Fruit fly (Drosophila melanogaster) whole organism, embryonic: ENCODE results near the gene Pfdn2.

Experiments used
- BtbVII ChIP-seq: fragments of 200-800 bp; sonication (Bioruptor generic); optimal IDR thresholded peaks from 3 replicates; lab custom pipeline; 2017; ENCODE audit warnings: missing biosample characterization, mild to moderate bottlenecking, missing genetic modification characterization
- Bteb2 ChIP-seq: fragments of 200-800 bp; sonication (Bioruptor generic); optimal IDR thresholded peaks from 2 replicates; lab custom pipeline; 2016; ENCODE audit warnings: missing biosample characterization, missing genetic modification characterization
- CG10147 ChIP-seq: fragments of 200-800 bp; sonication (Bioruptor generic); optimal IDR thresholded peaks from 2 replicates; lab custom pipeline; 2019; ENCODE audit warnings: missing biosample characterization, mild to moderate bottlenecking, missing genetic modification characterization, moderate library complexity
- CG12236 ChIP-seq: fragments of 200-800 bp; sonication (Bioruptor generic); optimal IDR thresholded peaks from 2 replicates; lab custom pipeline; 2016; ENCODE audit warnings: missing biosample characterization, missing genetic modification characterization
- CG12391 ChIP-seq: fragments of 200-800 bp; sonication (Bioruptor generic); optimal IDR thresholded peaks from 3 replicates; lab custom pipeline; 2018; ENCODE audit warnings: missing biosample characterization, mild to moderate bottlenecking, missing genetic modification characterization, moderate library complexity
- CG13624 ChIP-seq: fragments of 200-800 bp; sonication (Bioruptor generic); optimal IDR thresholded peaks from 2 replicates; lab custom pipeline; 2016; ENCODE audit warnings: missing biosample characterization, missing genetic modification characterization
- CG15514 ChIP-seq: fragments of 200-800 bp; sonication (Bioruptor generic); optimal IDR thresholded peaks from 3 replicates; lab custom pipeline; 2017; ENCODE audit warnings: missing biosample characterization, missing genetic modification characterization, mild to moderate bottlenecking, moderate library complexity, missing genetic modification reagents
- CG16815 ChIP-seq: fragments of 200-800 bp; sonication (Bioruptor generic); optimal IDR thresholded peaks from 3 replicates; lab custom pipeline; 2017; ENCODE audit warnings: missing biosample characterization, mild to moderate bottlenecking, missing genetic modification characterization
- CG17385 ChIP-seq: fragments of 200-800 bp; sonication (Bioruptor generic); optimal IDR thresholded peaks from 3 replicates; lab custom pipeline; 2018; ENCODE audit warnings: missing biosample characterization, mild to moderate bottlenecking, missing genetic modification characterization
- CG17612 ChIP-seq: fragments of 200-800 bp; sonication (Bioruptor generic); IDR thresholded peaks from 2 replicates; pipeline ENCODE4 v1.3.6; 2022; ENCODE audit warnings: missing biosample characterization, missing genetic modification characterization
- CG18262 ChIP-seq: fragments of 200-800 bp; optimal IDR thresholded peaks from 3 replicates; lab custom pipeline; 2019; ENCODE audit warnings: missing biosample characterization, mild to moderate bottlenecking, missing genetic modification characterization, moderate library complexity
- CG31365 ChIP-seq: fragments of 200-800 bp; sonication (Bioruptor generic); optimal IDR thresholded peaks from 2 replicates; lab custom pipeline; 2018; ENCODE audit warnings: missing biosample characterization, mild to moderate bottlenecking, missing genetic modification characterization
- CG3281 ChIP-seq: fragments of 200-800 bp; sonication (Bioruptor generic); optimal IDR thresholded peaks from 3 replicates; lab custom pipeline; 2017; ENCODE audit warnings: missing biosample characterization, mild to moderate bottlenecking, missing genetic modification characterization
- CG6683 ChIP-seq: fragments of 200-800 bp; sonication (Bioruptor generic); optimal IDR thresholded peaks from 2 replicates; lab custom pipeline; 2017; ENCODE audit warnings: missing biosample characterization, mild to moderate bottlenecking, missing genetic modification characterization, missing genetic modification reagents
- CG8089 ChIP-seq: fragments of 200-800 bp; sonication (Bioruptor generic); optimal IDR thresholded peaks from 3 replicates; lab custom pipeline; 2016; ENCODE audit warnings: missing biosample characterization, missing genetic modification characterization
- CG8765 ChIP-seq: fragments of 200-800 bp; sonication (Bioruptor generic); IDR thresholded peaks from 2 replicates; pipeline ENCODE4 v1.3.6; 2022; ENCODE audit warnings: missing biosample characterization, missing genetic modification characterization
- Dip3 ChIP-seq: fragments of 200-800 bp; sonication (Bioruptor generic); optimal IDR thresholded peaks from 3 replicates; lab custom pipeline; 2016; ENCODE audit warnings: missing biosample characterization, missing genetic modification characterization
- Drgx ChIP-seq: fragments of 200-800 bp; sonication (Bioruptor generic); IDR thresholded peaks from 2 replicates; pipeline ENCODE4 v1.3.6; 2022; ENCODE audit warnings: missing biosample characterization, missing genetic modification characterization
- E2f1 ChIP-seq: fragments of 200-800 bp; sonication (Bioruptor generic); IDR thresholded peaks from 2 replicates; pipeline ENCODE4 v1.3.6; 2022; ENCODE audit warnings: missing biosample characterization, missing genetic modification characterization
- Med ChIP-seq: fragments of 200-800 bp; sonication (Bioruptor generic); peaks from one replicate; lab custom pipeline; 2016; ENCODE audit warnings: missing biosample characterization, missing genetic modification characterization, mild to moderate bottlenecking, inconsistent platforms, moderate library complexity
- Neu2 ChIP-seq: fragments of 200-800 bp; sonication (Bioruptor generic); optimal IDR thresholded peaks from 3 replicates; lab custom pipeline; 2016; ENCODE audit warnings: missing biosample characterization, missing genetic modification characterization, borderline replicate concordance
- Nf-YA ChIP-seq: fragments of 200-800 bp; sonication (Bioruptor generic); IDR thresholded peaks from 2 replicates; pipeline ENCODE4 v1.3.6; 2022; ENCODE audit warnings: missing biosample characterization, missing genetic modification characterization
- TFAM ChIP-seq: fragments of 200-800 bp; sonication (Bioruptor generic); optimal IDR thresholded peaks from 2 replicates; lab custom pipeline; 2017; ENCODE audit warnings: missing biosample characterization, missing genetic modification characterization, inconsistent platforms
- Vsx1 ChIP-seq: fragments of 200-800 bp; sonication (Bioruptor generic); optimal IDR thresholded peaks from 2 replicates; lab custom pipeline; 2017; ENCODE audit warnings: missing biosample characterization, mild to moderate bottlenecking, missing genetic modification characterization, missing genetic modification reagents
- Xrp1 ChIP-seq: fragments of 200-800 bp; sonication (Bioruptor generic); IDR thresholded peaks from 2 replicates; pipeline ENCODE4 v1.3.6; 2022; ENCODE audit warnings: missing biosample characterization, missing genetic modification characterization
- aop ChIP-seq: fragments of 200-800 bp; sonication (Bioruptor generic); IDR thresholded peaks from 2 replicates; pipeline ENCODE4 v1.3.6; 2022; ENCODE audit warnings: missing biosample characterization, missing genetic modification characterization
- bbx ChIP-seq: fragments of 200-800 bp; sonication (Bioruptor generic); IDR thresholded peaks from 2 replicates; pipeline ENCODE4 v1.3.6; 2022; ENCODE audit warnings: missing biosample characterization, missing genetic modification characterization; ENCODE audit not compliant: partially characterized antibody
- bsh ChIP-seq, 2 experiments: fragments of 200-800 bp; sonication (Bioruptor generic); optimal IDR thresholded peaks; 2 replicates each; lab custom pipeline; 2017 to 2018; ENCODE audit warnings: mild to moderate bottlenecking in 2 of 2, missing biosample characterization in 2 of 2, missing genetic modification characterization in 2 of 2, moderate library complexity in 1 of 2
- btn ChIP-seq: fragments of 200-800 bp; sonication (Bioruptor generic); optimal IDR thresholded peaks from 2 replicates; lab custom pipeline; 2016; ENCODE audit warnings: missing biosample characterization, missing genetic modification characterization
- chm ChIP-seq: fragments of 200-800 bp; sonication (Bioruptor generic); IDR thresholded peaks from 2 replicates; pipeline ENCODE4 v1.3.6; 2022; ENCODE audit warnings: missing biosample characterization, missing genetic modification characterization
- croc ChIP-seq: fragments of 200-800 bp; sonication (Bioruptor generic); conservative IDR thresholded peaks from 3 replicates; pipeline ENCODE4 v1.3.6; 2022; ENCODE audit warnings: missing biosample characterization, missing genetic modification characterization
- dan ChIP-seq: fragments of 200-800 bp; sonication (Bioruptor generic); IDR thresholded peaks from 2 replicates; pipeline ENCODE4 v1.3.6; 2022; ENCODE audit warnings: missing biosample characterization, missing genetic modification characterization
- dysf ChIP-seq: fragments of 200-800 bp; sonication (Bioruptor generic); IDR thresholded peaks from 3 replicates; pipeline ENCODE4 v1.3.6; 2022; ENCODE audit warnings: missing biosample characterization, missing genetic modification characterization
- eve ChIP-seq, 2 experiments: fragments of >200 bp; optimal IDR thresholded peaks; 2 replicates each; lab custom pipeline; 2017; ENCODE audit warnings: missing biosample characterization in 2 of 2, missing genetic modification characterization in 2 of 2
- gcm2 ChIP-seq: fragments of 200-800 bp; sonication (Bioruptor generic); optimal IDR thresholded peaks from 2 replicates; lab custom pipeline; 2016; ENCODE audit warnings: missing biosample characterization, missing genetic modification characterization
- gsb ChIP-seq: fragments of 200-800 bp; sonication (Bioruptor generic); IDR thresholded peaks from 2 replicates; pipeline ENCODE4 v1.3.6; 2022; ENCODE audit warnings: missing biosample characterization, missing genetic modification characterization
- inv ChIP-seq: fragments of 200-800 bp; sonication (Bioruptor generic); IDR thresholded peaks from 2 replicates; pipeline ENCODE4 v1.3.6; 2022; ENCODE audit warnings: missing biosample characterization, missing genetic modification characterization; ENCODE audit not compliant: partially characterized antibody
- jing ChIP-seq: fragments of 200-800 bp; sonication (Bioruptor generic); optimal IDR thresholded peaks from 2 replicates; lab custom pipeline; 2018; ENCODE audit warnings: missing biosample characterization, mild to moderate bottlenecking, missing genetic modification characterization
- odd ChIP-seq: fragments of 200-800 bp; sonication (Bioruptor generic); optimal IDR thresholded peaks from 2 replicates; lab custom pipeline; 2017; ENCODE audit warnings: missing biosample characterization, mild to moderate bottlenecking, missing genetic modification characterization
- otp ChIP-seq: fragments of 200-800 bp; sonication (Bioruptor generic); IDR thresholded peaks from 3 replicates; pipeline ENCODE4, ENCODE4 v1.3.6; 2022; ENCODE audit warnings: missing biosample characterization, missing genetic modification characterization
- pan ChIP-seq, 4 experiments: fragments of >200 bp in 3 of 4; fragments of 200-800 bp in 1 of 4; sonication (Bioruptor generic) in 1 of 4; optimal IDR thresholded peaks in 3 of 4; IDR thresholded peaks in 1 of 4; 2 replicates each; pipeline versions ENCODE4 v1.3.6 to Lab custom; 2017 to 2022; ENCODE audit warnings: missing biosample characterization in 2 of 4, missing genetic modification characterization in 2 of 4, mixed read lengths in 1 of 4
- psq ChIP-seq: fragments of 200-800 bp; sonication (Bioruptor generic); optimal IDR thresholded peaks from 2 replicates; lab custom pipeline; 2017; ENCODE audit warnings: missing biosample characterization, missing genetic modification characterization
- sd ChIP-seq: fragments of 200-800 bp; sonication (Bioruptor generic); optimal IDR thresholded peaks from 3 replicates; lab custom pipeline; 2018; ENCODE audit warnings: missing biosample characterization, mild to moderate bottlenecking, missing genetic modification characterization, moderate library complexity
- sisA ChIP-seq: fragments of 200-800 bp; sonication (Bioruptor generic); IDR thresholded peaks from 2 replicates; pipeline ENCODE4 v1.3.6; 2022; ENCODE audit warnings: missing biosample characterization, missing genetic modification characterization
- slou ChIP-seq: fragments of 200-800 bp; sonication (Bioruptor generic); optimal IDR thresholded peaks from 3 replicates; lab custom pipeline; 2016; ENCODE audit warnings: missing biosample characterization, missing genetic modification characterization
- sr ChIP-seq: fragments of 200-800 bp; sonication (Bioruptor generic); IDR thresholded peaks from 3 replicates; pipeline ENCODE4 v1.3.6; 2022; ENCODE audit warnings: missing biosample characterization, missing genetic modification characterization
- ttk ChIP-seq: fragments of 200-800 bp; sonication (Bioruptor generic); IDR thresholded peaks from 2 replicates; pipeline ENCODE4 v2.1.2; 2022; ENCODE audit warnings: missing biosample characterization, missing genetic modification characterization
- wdn ChIP-seq: fragments of 200-800 bp; sonication (Bioruptor generic); IDR thresholded peaks from 2 replicates; pipeline ENCODE4 v1.3.6; 2022; ENCODE audit warnings: missing biosample characterization, missing genetic modification characterization
- zfh2 ChIP-seq: fragments of 200-800 bp; sonication (Bioruptor generic); optimal IDR thresholded peaks from 2 replicates; lab custom pipeline; 2016; ENCODE audit warnings: missing biosample characterization, missing genetic modification characterization

Pfdn2 gene

dm6 chr3L:11084557-11085231 lies 10.5 kb upstream of the Pfdn2 start (continued):
- TF ChIP-seq ttk (GFP tag; lab: Robert Waterston, UW) (peak; percentile 97), psq (GFP tag; lab: Kevin White, UChicago) (peak; percentile 91), Dip3 (GFP tag; lab: Kevin White, UChicago) (peak; percentile 89), bsh (GFP tag; optimal IDR thresholded peaks at IDR 0.05; lab: Kevin White, UChicago) (peak; percentile 97 to 99), BtbVII (GFP tag; lab: Kevin White, UChicago) (peak; percentile 81), dan (GFP tag; lab: Robert Waterston, UW) (peak; percentile 87), sd (tag; lab: Kevin White, UChicago) (no peak), CG12236 (GFP tag; lab: Kevin White, UChicago) (peak; percentile 98), sr (peak; percentile 91), gsb (GFP tag; lab: Robert Waterston, UW) (peak; percentile 82), gcm2 (GFP tag; lab: Kevin White, UChicago) (peak; percentile 95), Med (GFP tag; lab: Kevin White, UChicago) (peak; percentile 99), slou (peak; percentile 87), Nf-YA (GFP tag; lab: Robert Waterston, UW) (peak; percentile 96), CG8765 (peak; percentile 87), eve (GFP tag; optimal IDR thresholded peaks at IDR 0.05; lab: Kevin White, UChicago) (peak in 1 of 2 experiments; percentile 72), CG3281 (peak; percentile 81), CG13624 (GFP tag; lab: Kevin White, UChicago) (peak; percentile 96), CG6683 (peak; percentile 89), CG17612 (peak; percentile 82), wdn (GFP tag; lab: Robert Waterston, UW) (peak; percentile 84), CG16815 (GFP tag; lab: Kevin White, UChicago) (peak; percentile 92), zfh2 (peak; percentile 74), CG12391 (tag; lab: Kevin White, UChicago) (peak; percentile 98), inv (no peak), Drgx (GFP tag; lab: Robert Waterston, UW) (peak; percentile 99), CG15514 (GFP tag; lab: Kevin White, UChicago) (peak; percentile 83), btn (peak; percentile 96), bbx (no peak), croc (GFP tag; lab: Robert Waterston, UW) (peak; percentile 94), chm (GFP tag; lab: Robert Waterston, UW) (peak; percentile 99), otp (GFP tag; lab: Robert Waterston, UW) (peak; percentile 97), E2f1 (GFP tag; lab: Robert Waterston, UW) (peak; percentile 93), Neu2 (GFP tag; lab: Kevin White, UChicago) (peak; percentile 86), odd (GFP tag; lab: Kevin White, UChicago) (peak; percentile 95), aop (GFP tag; lab: Robert Waterston, UW) (peak; percentile 92), jing (peak; percentile 93), CG8089 (GFP tag; lab: Kevin White, UChicago) (peak; percentile 97), sisA (GFP tag; lab: Robert Waterston, UW) (peak; percentile 95), CG10147 (GFP tag; lab: Kevin White, UChicago) (peak; percentile 95), dysf (GFP tag; lab: Robert Waterston, UW) (peak; percentile 97), CG17385 (GFP tag; lab: Kevin White, UChicago) (peak; percentile 95), TFAM (GFP tag; lab: Kevin White, UChicago) (peak; percentile 71), CG18262 (peak; percentile 98), Xrp1 (GFP tag; lab: Robert Waterston, UW) (peak; percentile 98), pan (optimal IDR thresholded peaks at IDR 0.05; lab: Kevin White, UChicago) (no peak), pan (GFP tag; optimal IDR thresholded peaks at IDR 0.05 in 1 of 2, IDR thresholded peaks at IDR 0.05 in 1 of 2) (peak in 1 of 2 experiments; percentile 98), CG31365 (peak; percentile 76), Bteb2 (GFP tag; lab: Kevin White, UChicago) (peak; percentile 94), Vsx1 (GFP tag; lab: Kevin White, UChicago) (peak; percentile 92)
